Worm (Caenorhabditis elegans) whole organism, L4 larva: ENCODE data around the gene Y54G2A.15.

Experiments
- ZK337.2 ChIP-seq: fragments of 200-800 bp; sonication (Bioruptor generic); IDR thresholded peaks from 2 replicates; pipeline ENCODE4 v1.3.6; 2022; ENCODE audit warnings: missing genetic modification reagents, missing genetic modification characterization, missing compliant biosample characterization
- ama-1 ChIP-seq: fragments of 150-350 bp; optimal IDR thresholded peaks from 2 replicates; lab custom pipeline; 2014; ENCODE audit warnings: inconsistent platforms, mixed read lengths
- fkh-10 ChIP-seq: fragments of 150-350 bp; optimal IDR thresholded peaks from 2 replicates; lab custom pipeline; 2014; ENCODE audit warnings: missing biosample characterization, missing genetic modification reagents, missing genetic modification characterization
- lir-3 ChIP-seq: sonication (generic microtip); optimal IDR thresholded peaks from 2 replicates; lab custom pipeline; 2016; ENCODE audit warnings: mild to moderate bottlenecking, missing genetic modification characterization, missing compliant biosample characterization
- spr-1 ChIP-seq: sonication (generic microtip); optimal IDR thresholded peaks from 2 replicates; lab custom pipeline; 2016; ENCODE audit warnings: mild to moderate bottlenecking, missing genetic modification characterization, missing compliant biosample characterization
- zfp-3 ChIP-seq: fragments of 200-800 bp; sonication (Bioruptor generic); conservative IDR thresholded peaks from 2 replicates; pipeline ENCODE4 v1.3.6; 2022; ENCODE audit warnings: missing genetic modification reagents, missing genetic modification characterization, missing compliant biosample characterization

DNA sequence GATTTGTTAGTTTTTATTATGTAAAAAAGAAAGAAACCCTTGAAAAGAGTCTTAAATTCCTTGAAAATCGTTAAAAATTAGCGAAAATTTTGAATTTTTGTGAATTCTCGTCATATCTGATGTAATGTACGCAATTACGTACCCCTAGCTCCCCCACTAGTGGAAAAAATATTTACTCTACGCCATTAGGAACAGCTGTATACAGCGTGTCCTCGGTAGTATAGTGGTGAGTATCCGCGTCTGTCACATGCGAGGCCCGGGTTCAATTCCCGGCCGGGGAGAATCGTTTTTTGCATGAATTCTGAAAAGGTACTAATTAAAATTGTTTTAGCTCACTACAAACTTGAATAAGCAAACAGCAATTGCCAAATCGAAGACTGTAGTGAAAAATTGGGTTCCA lies 43.9 kb downstream of the Y54G2A.15 start:
- TF ChIP-seq fkh-10 (GFP tag; lab: Kevin White, UChicago) (no peak), ZK337.2 (GFP tag; lab: Robert Waterston, UW) (no peak), lir-3 (no peak), ama-1 (lab: Kevin White, UChicago) (no peak), spr-1 (no peak), zfp-3 (no peak)
